Fruit fly (Drosophila melanogaster): Measurements from ENCODE around the gene CG15408.

dm6 chr2L:3307189-3307588 lies 25.4 kb upstream of the CG15408 start:
- TF ChIP-seq pad (GFP tag; optimal IDR thresholded peaks at IDR 0.05): no peak
- TF ChIP-seq Hr96 (GFP tag; optimal IDR thresholded peaks at IDR 0.05): no peak
- no peak for TF ChIP-seq toe (GFP tag; optimal IDR thresholded peaks at IDR 0.05)
- TF ChIP-seq tj (GFP tag; optimal IDR thresholded peaks at IDR 0.05): no peak
- TF ChIP-seq CG1620 (GFP tag; optimal IDR thresholded peaks at IDR 0.05): no peak

Data from whole organism, adult.